Worm (Caenorhabditis elegans) whole organism, late embryonic: Measurements from ENCODE around the gene immp-2.

Experiments
- C38D4.7 ChIP-seq: fragments of 200-800 bp; sonication (Bioruptor generic); optimal IDR thresholded peaks from 2 replicates; lab custom pipeline; 2018; ENCODE audit warnings: mild to moderate bottlenecking, missing genetic modification characterization, moderate library complexity, missing compliant biosample characterization
- K02D7.2 ChIP-seq: sonication (generic microtip); optimal IDR thresholded peaks from 2 replicates; lab custom pipeline; 2017; ENCODE audit warnings: mild to moderate bottlenecking, missing genetic modification characterization, missing compliant biosample characterization
- K09A11.1 ChIP-seq: sonication (generic microtip); optimal IDR thresholded peaks from 2 replicates; lab custom pipeline; 2017; ENCODE audit warnings: antibody characterized with exemption, mild to moderate bottlenecking, missing genetic modification characterization, missing compliant biosample characterization; ENCODE audit not compliant: insufficient read depth
- T23F11.4 ChIP-seq: fragments of 200-800 bp; sonication (Bioruptor generic); optimal IDR thresholded peaks from 2 replicates; lab custom pipeline; 2018; ENCODE audit warnings: mild to moderate bottlenecking, missing genetic modification characterization, missing compliant biosample characterization
- ahr-1 ChIP-seq: sonication (generic microtip); optimal IDR thresholded peaks from 2 replicates; lab custom pipeline; 2016; ENCODE audit warnings: missing genetic modification characterization, missing compliant biosample characterization
- ceh-18 ChIP-seq: sonication (generic microtip); optimal IDR thresholded peaks from 2 replicates; lab custom pipeline; 2016; ENCODE audit warnings: missing genetic modification characterization, missing compliant biosample characterization
- ceh-30 ChIP-seq: fragments of 150-350 bp; optimal IDR thresholded peaks from 2 replicates; lab custom pipeline; 2014; ENCODE audit warnings: missing biosample characterization, missing genetic modification characterization
- ceh-31 ChIP-seq: sonication (generic microtip); optimal IDR thresholded peaks from 2 replicates; lab custom pipeline; 2016; ENCODE audit warnings: missing genetic modification characterization, missing compliant biosample characterization
- ceh-48 ChIP-seq: sonication (generic microtip); optimal IDR thresholded peaks from 2 replicates; lab custom pipeline; 2016; ENCODE audit warnings: missing genetic modification characterization, inconsistent platforms, missing compliant biosample characterization
- ceh-6 ChIP-seq: fragments of 200-800 bp; sonication (Bioruptor generic); optimal IDR thresholded peaks from 2 replicates; lab custom pipeline; 2018; ENCODE audit warnings: mild to moderate bottlenecking, missing genetic modification characterization, missing compliant biosample characterization
- che-1 ChIP-seq: sonication (generic microtip); optimal IDR thresholded peaks from 2 replicates; lab custom pipeline; 2016; ENCODE audit warnings: mild to moderate bottlenecking, missing genetic modification characterization, missing compliant biosample characterization
- dve-1 ChIP-seq: sonication (generic microtip); optimal IDR thresholded peaks from 2 replicates; lab custom pipeline; 2017; ENCODE audit warnings: antibody characterized with exemption, mild to moderate bottlenecking, missing genetic modification characterization, missing compliant biosample characterization
- elt-2 ChIP-seq: sonication (generic microtip); optimal IDR thresholded peaks from 2 replicates; lab custom pipeline; 2016; ENCODE audit warnings: missing genetic modification reagents, missing genetic modification characterization, missing compliant biosample characterization
- elt-4 ChIP-seq: sonication (generic microtip); optimal IDR thresholded peaks from 2 replicates; lab custom pipeline; 2016; ENCODE audit warnings: missing genetic modification characterization, missing compliant biosample characterization
- fax-1 ChIP-seq: sonication (generic microtip); optimal IDR thresholded peaks from 2 replicates; lab custom pipeline; 2016; ENCODE audit warnings: missing genotype, missing genetic modification characterization, missing compliant biosample characterization
- hlh-15 ChIP-seq: sonication (generic microtip); optimal IDR thresholded peaks from 2 replicates; lab custom pipeline; 2016; ENCODE audit warnings: missing genetic modification characterization, missing compliant biosample characterization
- hlh-30 ChIP-seq: sonication (generic microtip); optimal IDR thresholded peaks from 2 replicates; lab custom pipeline; 2017; ENCODE audit warnings: antibody characterized with exemption, missing genetic modification characterization, missing compliant biosample characterization; ENCODE audit not compliant: insufficient read depth
- hlh-6 ChIP-seq: sonication (generic microtip); optimal IDR thresholded peaks from 2 replicates; lab custom pipeline; 2016; ENCODE audit warnings: missing genotype, missing genetic modification characterization, missing compliant biosample characterization
- lim-6 ChIP-seq: sonication (generic microtip); optimal IDR thresholded peaks from 2 replicates; lab custom pipeline; 2016; ENCODE audit warnings: missing genetic modification characterization, missing compliant biosample characterization
- mec-3 ChIP-seq: sonication (generic microtip); optimal IDR thresholded peaks from 2 replicates; lab custom pipeline; 2016; ENCODE audit warnings: borderline replicate concordance, missing genetic modification characterization, missing compliant biosample characterization
- nfya-1 ChIP-seq: sonication (generic microtip); optimal IDR thresholded peaks from 2 replicates; lab custom pipeline; 2017; ENCODE audit warnings: missing genetic modification characterization, mild to moderate bottlenecking, missing compliant biosample characterization, antibody characterized with exemption, moderate library complexity
- nhr-232 ChIP-seq: sonication (generic microtip); optimal IDR thresholded peaks from 2 replicates; lab custom pipeline; 2016; ENCODE audit warnings: missing genetic modification characterization, missing compliant biosample characterization
- npax-4 ChIP-seq: sonication (generic microtip); optimal IDR thresholded peaks from 2 replicates; lab custom pipeline; 2016; ENCODE audit warnings: missing genetic modification characterization, missing compliant biosample characterization
- odd-2 ChIP-seq: sonication (generic microtip); optimal IDR thresholded peaks from 2 replicates; lab custom pipeline; 2017; ENCODE audit warnings: antibody characterized with exemption, mild to moderate bottlenecking, missing genetic modification characterization, missing compliant biosample characterization
- pag-3 ChIP-seq: sonication (generic microtip); optimal IDR thresholded peaks from 2 replicates; lab custom pipeline; 2016; ENCODE audit warnings: missing compliant biosample characterization, missing genetic modification characterization, borderline replicate concordance
- pat-9 ChIP-seq: fragments of 200-800 bp; sonication (Bioruptor generic); optimal IDR thresholded peaks from 2 replicates; lab custom pipeline; 2018; ENCODE audit warnings: mild to moderate bottlenecking, missing genetic modification characterization, moderate library complexity, missing compliant biosample characterization
- pha-2 ChIP-seq: sonication (generic microtip); optimal IDR thresholded peaks from 2 replicates; lab custom pipeline; 2017; ENCODE audit warnings: mild to moderate bottlenecking, missing genetic modification characterization, missing compliant biosample characterization
- ref-2 ChIP-seq: sonication (generic microtip); optimal IDR thresholded peaks from 2 replicates; lab custom pipeline; 2016; ENCODE audit warnings: missing genetic modification characterization, missing compliant biosample characterization
- rnt-1 ChIP-seq: sonication (generic microtip); optimal IDR thresholded peaks from 2 replicates; lab custom pipeline; 2016; ENCODE audit warnings: missing genetic modification characterization, missing compliant biosample characterization
- sox-2 ChIP-seq: fragments of 200-800 bp; sonication (Bioruptor generic); IDR thresholded peaks from 2 replicates; pipeline ENCODE4 v1.3.6; 2022; ENCODE audit warnings: missing genetic modification reagents, missing genetic modification characterization, missing compliant biosample characterization
- tbx-2 ChIP-seq: sonication (generic microtip); optimal IDR thresholded peaks from 2 replicates; lab custom pipeline; 2016; ENCODE audit warnings: missing genetic modification characterization, missing compliant biosample characterization
- ttx-3 ChIP-seq: sonication (generic microtip); optimal IDR thresholded peaks from 2 replicates; lab custom pipeline; 2016; ENCODE audit warnings: missing genetic modification reagents, missing genetic modification characterization, missing compliant biosample characterization
- unc-42 ChIP-seq: sonication (generic microtip); optimal IDR thresholded peaks from 2 replicates; lab custom pipeline; 2016; ENCODE audit warnings: missing genotype, missing genetic modification characterization, missing compliant biosample characterization
- unc-55 ChIP-seq: sonication (generic microtip); optimal IDR thresholded peaks from 2 replicates; lab custom pipeline; 2017; ENCODE audit warnings: missing biosample characterization, missing genetic modification reagents, missing genetic modification characterization
- unc-86 ChIP-seq: sonication (generic microtip); optimal IDR thresholded peaks from 2 replicates; lab custom pipeline; 2016; ENCODE audit warnings: missing genetic modification characterization, missing compliant biosample characterization
- zip-5 ChIP-seq: sonication (generic microtip); optimal IDR thresholded peaks from 2 replicates; lab custom pipeline; 2016; ENCODE audit warnings: missing genetic modification characterization, missing compliant biosample characterization

The immp-2 gene

ce11 chrIV:990352-990751 is 15.3 kb downstream of the immp-2 start, which contains the start of gene egrh-2:
egrh-2 (minus strand) TSS chrIV:990452.
- TF ChIP-seq zip-5 = no peak
- no peak for TF ChIP-seq lim-6 (tag; lab: Kevin White, UChicago)
- TF ChIP-seq T23F11.4 (GFP tag; lab: Kevin White, UChicago) = no peak
- no peak for TF ChIP-seq tbx-2 (tag; lab: Kevin White, UChicago)
- TF ChIP-seq unc-86 (tag; lab: Kevin White, UChicago) = no peak

ce11 chrIV:983558-983957 is 22.1 kb downstream of the immp-2 start:
- TF ChIP-seq hlh-6 (tag; lab: Kevin White, UChicago) (no peak), ceh-48 (tag; lab: Kevin White, UChicago) (peak; percentile 91), pat-9 (tag; lab: Kevin White, UChicago) (no peak)

- TF ChIP-seq ceh-48 (tag; lab: Kevin White, UChicago) = peak; percentile 79
These were observed 27.4 kb downstream of the immp-2 start for ce11 chrIV:978309-978708.

- TF ChIP-seq ceh-48 (tag; lab: Kevin White, UChicago) = peak; percentile 60
These were observed 27.9 kb downstream of the immp-2 start for ce11 chrIV:977793-978192.

ce11 chrIV:976372-976771 is 29.3 kb downstream of the immp-2 start:
- no peak for TF ChIP-seq dve-1 (tag; lab: Kevin White, UChicago)
- peak; percentile 88 for TF ChIP-seq elt-2 (tag; lab: Kevin White, UChicago)

ce11 chrIV:972811-973428 is 32.7 kb downstream of the immp-2 start:
- TF ChIP-seq K02D7.2 (tag; lab: Kevin White, UChicago) (no peak), ceh-48 (tag; lab: Kevin White, UChicago) (peak; percentile 55)

- TF ChIP-seq T23F11.4 (GFP tag; lab: Kevin White, UChicago) (no peak), ref-2 (tag; lab: Kevin White, UChicago) (no peak), unc-42 (tag; lab: Kevin White, UChicago) (no peak), odd-2 (tag; lab: Kevin White, UChicago) (no peak), ahr-1 (tag; lab: Kevin White, UChicago) (no peak), mec-3 (tag; lab: Kevin White, UChicago) (no peak), K09A11.1 (tag; lab: Kevin White, UChicago) (no peak), ceh-18 (no peak), ceh-31 (tag; lab: Kevin White, UChicago) (no peak), pha-2 (tag; lab: Kevin White, UChicago) (no peak), nfya-1 (tag; lab: Kevin White, UChicago) (no peak), dve-1 (tag; lab: Kevin White, UChicago) (no peak), hlh-15 (no peak), rnt-1 (tag; lab: Kevin White, UChicago) (no peak), hlh-30 (tag; lab: Kevin White, UChicago) (no peak), zip-5 (no peak)
These were observed 33.3 kb downstream of the immp-2 start for ce11 chrIV:972401-972800.

- TF ChIP-seq fax-1 (tag; lab: Kevin White, UChicago) = no peak
- no peak for TF ChIP-seq T23F11.4 (GFP tag; lab: Kevin White, UChicago)
- no peak for TF ChIP-seq ceh-31 (tag; lab: Kevin White, UChicago)
- no peak for TF ChIP-seq K09A11.1 (tag; lab: Kevin White, UChicago)
- TF ChIP-seq elt-4 = no peak
- TF ChIP-seq pag-3 (tag; lab: Kevin White, UChicago) = no peak
- no peak for TF ChIP-seq ttx-3 (tag; lab: Kevin White, UChicago)
- no peak for TF ChIP-seq ceh-6 (GFP tag; lab: Kevin White, UChicago)
- no peak for TF ChIP-seq nhr-232 (tag; lab: Kevin White, UChicago)
- no peak for TF ChIP-seq che-1 (tag; lab: Kevin White, UChicago)
- TF ChIP-seq ceh-30 (tag; lab: Kevin White, UChicago) = no peak
- no peak for TF ChIP-seq C38D4.7 (GFP tag; lab: Kevin White, UChicago)
- no peak for TF ChIP-seq npax-4 (tag; lab: Kevin White, UChicago)
- no peak for TF ChIP-seq zip-5
- no peak for TF ChIP-seq pha-2 (tag; lab: Kevin White, UChicago)
- no peak for TF ChIP-seq sox-2 (GFP tag; lab: Robert Waterston, UW)
- no peak for TF ChIP-seq hlh-6 (tag; lab: Kevin White, UChicago)
- TF ChIP-seq ref-2 (tag; lab: Kevin White, UChicago) = no peak
- TF ChIP-seq unc-55 = no peak
These were observed 34.5 kb downstream of the immp-2 start for ce11 chrIV:971122-971521.
